Fruit fly (Drosophila melanogaster): ENCODE results near the gene CG5783.
A peak's percentile ranks its signal among the peaks of the same experiment; 100 is the strongest.

CG5783 gene

dm6 chr2L:18151134-18151825, 4.6 kb upstream of the CG5783 start (continued):
- TF ChIP-seq Ssrp (tag; optimal IDR thresholded peaks at IDR 0.05) (peak; percentile 34), ind (GFP tag; optimal IDR thresholded peaks at IDR 0.05) (peak; percentile 58), CkIIα-i1 (GFP tag; IDR thresholded peaks at IDR 0.05) (peak; percentile 59; the same call in 1 of the 2 replicates), Dip3 (GFP tag; optimal IDR thresholded peaks at IDR 0.05) (no peak), CG9215 (GFP tag; IDR thresholded peaks at IDR 0.05) (no peak; the same call in 1 of the 2 replicates), bigmax (GFP tag; optimal IDR thresholded peaks at IDR 0.05) (no peak), Hr51 (GFP tag; optimal IDR thresholded peaks at IDR 0.05) (peak in 1 of 2 experiments; percentile 20), CG2199 (GFP tag; IDR thresholded peaks at IDR 0.05) (peak; percentile 90), ro (GFP tag; IDR thresholded peaks at IDR 0.05) (0 out of 2 replicates have a peak, but pooled peaks have one; percentile 10), CG11247 (GFP tag; IDR thresholded peaks at IDR 0.05) (peak; percentile 69; the same call in 1 of the 2 replicates), Eip74EF (GFP tag; optimal IDR thresholded peaks at IDR 0.05) (no peak), MTF-1 (GFP tag; optimal IDR thresholded peaks at IDR 0.05; ENCODE audit: borderline replicate concordance) (no peak), CG10147 (GFP tag; optimal IDR thresholded peaks at IDR 0.05) (peak; percentile 36), NFAT (GFP tag; IDR thresholded peaks at IDR 0.05) (peak; percentile 85), MBD-R2 (GFP tag; IDR thresholded peaks at IDR 0.05) (peak; percentile 24; the same call in 1 of the 2 replicates), dan (GFP tag; IDR thresholded peaks at IDR 0.05) (no peak), cad (GFP tag; optimal IDR thresholded peaks at IDR 0.05) (no peak), peb (GFP tag; IDR thresholded peaks at IDR 0.05) (peak; percentile 55; the same call in 1 of the 2 replicates), kni (GFP tag; optimal IDR thresholded peaks at IDR 0.05) (peak; percentile 90), CG33213 (GFP tag; optimal IDR thresholded peaks at IDR 0.05) (no peak), CG31365 (tag; optimal IDR thresholded peaks at IDR 0.05) (no peak), hkb (optimal IDR thresholded peaks at IDR 0.05) (no peak), hkb (GFP tag; IDR thresholded peaks at IDR 0.05) (peak; percentile 45; the same call in 1 of the 2 replicates), CG8359 (GFP tag; optimal IDR thresholded peaks at IDR 0.05; ENCODE audit: borderline replicate concordance) (no peak), gcm (GFP tag; optimal IDR thresholded peaks at IDR 0.05) (peak; percentile 47), CG12769 (tag; optimal IDR thresholded peaks at IDR 0.05) (peak; percentile 85), Mad (GFP tag; optimal IDR thresholded peaks at IDR 0.05) (no peak), CG17568 (GFP tag; optimal IDR thresholded peaks at IDR 0.05) (no peak), nmo (GFP tag; optimal IDR thresholded peaks at IDR 0.05) (peak; percentile 48), stwl (tag; optimal IDR thresholded peaks at IDR 0.05) (peak; percentile 10), fru (optimal IDR thresholded peaks at IDR 0.05) (no peak), CG5245 (GFP tag; optimal IDR thresholded peaks at IDR 0.05) (peak; percentile 10), CG30403 (GFP tag; optimal IDR thresholded peaks at IDR 0.05) (peak; percentile 34), amos (GFP tag; IDR thresholded peaks at IDR 0.05; ENCODE audit: partially characterized antibody) (peak; percentile 41; the same call in 1 of the 2 replicates), Aef1 (GFP tag; IDR thresholded peaks at IDR 0.05) (peak; percentile 79), schlank (tag; optimal IDR thresholded peaks at IDR 0.05) (peak; percentile 29), Stat92E (GFP tag; optimal IDR thresholded peaks at IDR 0.05) (peak in 1 of 3 experiments; percentile 100), sim (GFP tag; IDR thresholded peaks at IDR 0.05) (no peak), Tbp (GFP tag; optimal IDR thresholded peaks at IDR 0.05) (no peak), zfh1 (GFP tag; IDR thresholded peaks at IDR 0.05) (peak; percentile 72), Fer2 (tag; optimal IDR thresholded peaks at IDR 0.05) (no peak), CG32532 (GFP tag; IDR thresholded peaks at IDR 0.05) (peak; percentile 76), CG13624 (GFP tag; optimal IDR thresholded peaks at IDR 0.05) (peak; percentile 59), Mes4 (GFP tag; optimal IDR thresholded peaks at IDR 0.05) (no peak), odd (GFP tag; optimal IDR thresholded peaks at IDR 0.05) (peak; percentile 12), CG13123 (GFP tag; optimal IDR thresholded peaks at IDR 0.05) (no peak), Oaz (GFP tag; IDR thresholded peaks at IDR 0.05) (peak; percentile 46; the same call in 1 of the 2 replicates), Ets97D (GFP tag; optimal IDR thresholded peaks at IDR 0.05) (no peak), CG2202 (tag; optimal IDR thresholded peaks at IDR 0.05) (no peak)

All from whole organism, embryonic.